Fruit fly (Drosophila melanogaster) whole organism, wandering third instar larva: Measurements from ENCODE around the gene Polr2J.

Source experiments
- Abd-B ChIP-seq: fragments of >200 bp; optimal IDR thresholded peaks from 2 replicates; lab custom pipeline; 2017; ENCODE audit warnings: missing biosample characterization, missing genetic modification characterization
- CG32264 ChIP-seq: fragments of 200-800 bp; sonication (Bioruptor generic); optimal IDR thresholded peaks from 2 replicates; lab custom pipeline; 2016; ENCODE audit warnings: missing biosample characterization, missing genetic modification characterization
- CG9705 ChIP-seq: fragments of 200-800 bp; sonication (Bioruptor generic); optimal IDR thresholded peaks from 2 replicates; lab custom pipeline; 2018; ENCODE audit warnings: missing biosample characterization, mild to moderate bottlenecking, missing genetic modification characterization
- CrebA ChIP-seq: fragments of 200-800 bp; sonication (Bioruptor generic); optimal IDR thresholded peaks from 2 replicates; lab custom pipeline; 2016; ENCODE audit warnings: missing biosample characterization, mild to moderate bottlenecking, missing genetic modification characterization, borderline replicate concordance
- Dfd ChIP-seq: fragments of >200 bp; optimal IDR thresholded peaks from 2 replicates; lab custom pipeline; 2017; ENCODE audit warnings: missing biosample characterization, missing genetic modification characterization
- Dif ChIP-seq: fragments of 200-275, 200-300 bp; sonication (Bioruptor generic); optimal IDR thresholded peaks from 2 replicates; lab custom pipeline; 2018; ENCODE audit warnings: missing biosample characterization, missing genetic modification characterization; ENCODE audit not compliant: partially characterized antibody
- GATAd ChIP-seq: sonication (Bioruptor generic); optimal IDR thresholded peaks from 2 replicates; lab custom pipeline; 2016; ENCODE audit warnings: missing biosample characterization, missing genetic modification characterization
- HLH106 ChIP-seq: fragments of 200-800 bp; optimal IDR thresholded peaks from 3 replicates; lab custom pipeline; 2019; ENCODE audit warnings: missing biosample characterization, mild to moderate bottlenecking, missing genetic modification characterization, moderate library complexity
- Hnf4 ChIP-seq: fragments of 200-800 bp; sonication (Bioruptor generic); optimal IDR thresholded peaks from 2 replicates; lab custom pipeline; 2016; ENCODE audit warnings: missing biosample characterization, mild to moderate bottlenecking, missing genetic modification characterization
- Hr78 ChIP-seq: fragments of >200 bp; optimal IDR thresholded peaks from 2 replicates; lab custom pipeline; 2017; ENCODE audit warnings: missing biosample characterization, missing genetic modification characterization
- Jra ChIP-seq: sonication (Bioruptor generic); optimal IDR thresholded peaks from 2 replicates; lab custom pipeline; 2016; ENCODE audit warnings: missing biosample characterization, missing genetic modification characterization
- Mio ChIP-seq: sonication (Bioruptor generic); optimal IDR thresholded peaks from 2 replicates; lab custom pipeline; 2016; ENCODE audit warnings: missing biosample characterization, missing genetic modification characterization
- Myc ChIP-seq: fragments of >200 bp; optimal IDR thresholded peaks from 2 replicates; lab custom pipeline; 2017
- N ChIP-seq: fragments of >200 bp; optimal IDR thresholded peaks from 2 replicates; lab custom pipeline; 2018; ENCODE audit warnings: missing biosample characterization, missing external identifiers, missing genetic modification characterization
- OdsH ChIP-seq: fragments of 200-800 bp; sonication (Bioruptor generic); optimal IDR thresholded peaks from 2 replicates; lab custom pipeline; 2016; ENCODE audit warnings: missing biosample characterization, mild to moderate bottlenecking, missing genetic modification characterization
- Rel ChIP-seq, 2 experiments: fragments of 200-800 bp; sonication (Bioruptor generic) in 1 of 2; optimal IDR thresholded peaks; 2 replicates in 1 of 2; 3 replicates in 1 of 2; lab custom pipeline; 2016 to 2019; ENCODE audit warnings: mild to moderate bottlenecking in 2 of 2, missing biosample characterization in 2 of 2, missing genetic modification characterization in 2 of 2, moderate library complexity in 1 of 2
- Sp1 ChIP-seq: fragments of 200-800 bp; sonication (Bioruptor generic); optimal IDR thresholded peaks from 3 replicates; lab custom pipeline; 2019; ENCODE audit warnings: missing biosample characterization, mild to moderate bottlenecking, missing genetic modification characterization, moderate library complexity
- br ChIP-seq: fragments of 200-800 bp; sonication (Bioruptor generic); optimal IDR thresholded peaks from 2 replicates; lab custom pipeline; 2016; ENCODE audit warnings: missing biosample characterization, missing genetic modification characterization
- brk ChIP-seq: fragments of 200-800 bp; sonication (Bioruptor generic); optimal IDR thresholded peaks from 2 replicates; lab custom pipeline; 2016; ENCODE audit warnings: missing biosample characterization, mild to moderate bottlenecking, missing genetic modification characterization
- dl ChIP-seq, 2 experiments: fragments of 175-275, 200-275 bp in 1 of 2; fragments of 200-275 bp in 1 of 2; sonication (Bioruptor generic); optimal IDR thresholded peaks; lab custom pipeline; 2018; ENCODE audit warnings: mild to moderate bottlenecking in 2 of 2, missing biosample characterization in 2 of 2, missing genetic modification characterization in 2 of 2, moderate library complexity in 2 of 2; ENCODE audit not compliant: partially characterized antibody in 2 of 2, insufficient read depth in 1 of 2
- dmrt93B ChIP-seq: fragments of 200-800 bp; sonication (Bioruptor generic); optimal IDR thresholded peaks from 2 replicates; lab custom pipeline; 2018; ENCODE audit warnings: missing biosample characterization, mild to moderate bottlenecking, missing genetic modification characterization
- dsf ChIP-seq: sonication (Bioruptor generic); optimal IDR thresholded peaks from 2 replicates; lab custom pipeline; 2016; ENCODE audit warnings: missing biosample characterization, missing genetic modification characterization, borderline replicate concordance
- ey ChIP-seq: fragments of 200-800 bp; sonication (Bioruptor generic); optimal IDR thresholded peaks from 2 replicates; lab custom pipeline; 2016; ENCODE audit warnings: missing biosample characterization, missing genetic modification characterization
- foxo ChIP-seq, 2 experiments: fragments of 200-800 bp; sonication (Bioruptor generic); optimal IDR thresholded peaks; 2 replicates in 1 of 2; 3 replicates in 1 of 2; lab custom pipeline; 2016 to 2017; ENCODE audit warnings: missing biosample characterization in 2 of 2, missing genetic modification characterization in 2 of 2
- fru ChIP-seq: fragments of 200-800 bp; sonication (Bioruptor generic); optimal IDR thresholded peaks from 3 replicates; lab custom pipeline; 2016; ENCODE audit warnings: missing biosample characterization, mild to moderate bottlenecking, missing genetic modification characterization
- h ChIP-seq: fragments of 200-800 bp; sonication (Bioruptor generic); optimal IDR thresholded peaks from 3 replicates; lab custom pipeline; 2016; ENCODE audit warnings: missing biosample characterization, mild to moderate bottlenecking, missing genetic modification characterization
- lola ChIP-seq: fragments of >200 bp; optimal IDR thresholded peaks from 2 replicates; lab custom pipeline; 2017; ENCODE audit warnings: missing biosample characterization, missing genetic modification characterization
- psq ChIP-seq: fragments of 200-800 bp; sonication (Bioruptor generic); optimal IDR thresholded peaks from 3 replicates; lab custom pipeline; 2017; ENCODE audit warnings: missing biosample characterization, mild to moderate bottlenecking, missing genetic modification characterization, moderate library complexity
- rgr ChIP-seq: fragments of 200-800 bp; sonication (Bioruptor generic); optimal IDR thresholded peaks from 3 replicates; lab custom pipeline; 2016; ENCODE audit warnings: missing biosample characterization, mild to moderate bottlenecking, missing genetic modification characterization
- sage ChIP-seq: fragments of 200-800 bp; sonication (Bioruptor generic); optimal IDR thresholded peaks from 2 replicates; lab custom pipeline; 2016; ENCODE audit warnings: missing biosample characterization, mild to moderate bottlenecking, missing genetic modification characterization
- sv ChIP-seq: fragments of 200-800 bp; sonication (Bioruptor generic); optimal IDR thresholded peaks from 3 replicates; lab custom pipeline; 2016; ENCODE audit warnings: missing biosample characterization, missing genetic modification characterization
- usp ChIP-seq: fragments of >200 bp; optimal IDR thresholded peaks from 2 replicates; lab custom pipeline; 2017; ENCODE audit warnings: missing biosample characterization, missing genetic modification characterization
- woc ChIP-seq: sonication (Bioruptor generic); optimal IDR thresholded peaks from 2 replicates; lab custom pipeline; 2016; ENCODE audit warnings: missing biosample characterization, mild to moderate bottlenecking, missing genetic modification characterization

Polr2J gene

DNA sequence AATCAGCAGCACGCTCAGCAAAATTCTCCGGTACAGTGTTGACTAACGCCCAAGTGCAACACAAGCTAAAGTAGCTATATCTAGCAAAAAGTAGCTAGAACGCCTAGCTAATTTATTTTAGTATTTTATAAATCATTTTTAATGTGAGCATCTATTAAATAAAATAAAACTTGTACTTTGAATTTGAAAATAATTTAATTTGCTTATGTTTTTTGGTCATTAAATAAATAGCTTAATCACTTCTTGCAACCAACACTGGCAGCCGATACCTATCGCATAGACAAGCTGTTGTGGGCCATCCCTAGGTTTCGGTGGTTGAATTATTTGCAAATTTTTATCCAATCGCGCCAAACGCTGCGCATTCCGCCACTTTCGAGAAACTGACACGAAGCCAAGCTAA is at the start of gene Polr2J, which contains the start of gene CG15141:
Polr2J (minus strand) TSS at position 49 of the 400 bp plus-strand sequence.
CG15141 (plus strand) TSS at position 284 of the 400 bp plus-strand sequence.
- peak; percentile 66 for TF ChIP-seq dsf (GFP tag; lab: Kevin White, UChicago)
- peak; percentile 83 for TF ChIP-seq h (GFP tag; lab: Kevin White, UChicago)
- peak; percentile 69 for TF ChIP-seq ey (GFP tag; lab: Kevin White, UChicago)
- TF ChIP-seq brk (GFP tag; lab: Kevin White, UChicago) = no peak
- TF ChIP-seq rgr (GFP tag; lab: Kevin White, UChicago) = peak; percentile 84
- peak; percentile 79 for TF ChIP-seq GATAd (GFP tag; lab: Kevin White, UChicago)
- TF ChIP-seq sage (GFP tag; lab: Kevin White, UChicago) = no peak
- TF ChIP-seq Rel (GFP tag; optimal IDR thresholded peaks at IDR 0.05; lab: Kevin White, UChicago) = no peak
- TF ChIP-seq Rel (tag; optimal IDR thresholded peaks at IDR 0.05; lab: Kevin White, UChicago) = peak; percentile 78
- TF ChIP-seq dl (GFP tag; optimal IDR thresholded peaks at IDR 0.05; lab: Kevin White, UChicago; ENCODE audit: insufficient read depth in 1 of 2, partially characterized antibody in 2 of 2) = no peak
- TF ChIP-seq Myc (lab: Kevin White, UChicago) = peak; percentile 89
- peak; percentile 55 for TF ChIP-seq CG32264
- TF ChIP-seq lola = no peak
- peak; percentile 69 for TF ChIP-seq OdsH (GFP tag; lab: Kevin White, UChicago)
- no peak for TF ChIP-seq CrebA (GFP tag; lab: Kevin White, UChicago)
- TF ChIP-seq CG9705 (GFP tag; lab: Kevin White, UChicago) = peak; percentile 68
- no peak for TF ChIP-seq N (GFP tag; lab: Kevin White, UChicago)
- peak; percentile 83 for TF ChIP-seq woc
- TF ChIP-seq sv (GFP tag; lab: Kevin White, UChicago) = peak; percentile 86
- TF ChIP-seq Sp1 = no peak
- peak; percentile 79 for TF ChIP-seq psq
- TF ChIP-seq fru (GFP tag; lab: Kevin White, UChicago) = peak; percentile 85
- TF ChIP-seq Dfd = no peak
- peak; percentile 81 for TF ChIP-seq HLH106 (tag; lab: Kevin White, UChicago)
- no peak for TF ChIP-seq Hr78 (GFP tag; lab: Kevin White, UChicago)
- no peak for TF ChIP-seq usp
- TF ChIP-seq Dif (GFP tag; lab: Kevin White, UChicago) = peak; percentile 6
- TF ChIP-seq dmrt93B (GFP tag; lab: Kevin White, UChicago) = peak; percentile 61
- peak; percentile 83 for TF ChIP-seq Jra
- peak; percentile 81 for TF ChIP-seq Hnf4 (GFP tag; lab: Kevin White, UChicago)
- no peak for TF ChIP-seq Mio (GFP tag; lab: Kevin White, UChicago)
- TF ChIP-seq Abd-B = no peak
- peak in 1 of 2 experiments; percentile 85 for TF ChIP-seq foxo (GFP tag; optimal IDR thresholded peaks at IDR 0.05; lab: Kevin White, UChicago)
- TF ChIP-seq br (GFP tag; lab: Kevin White, UChicago) = peak; percentile 79

DNA sequence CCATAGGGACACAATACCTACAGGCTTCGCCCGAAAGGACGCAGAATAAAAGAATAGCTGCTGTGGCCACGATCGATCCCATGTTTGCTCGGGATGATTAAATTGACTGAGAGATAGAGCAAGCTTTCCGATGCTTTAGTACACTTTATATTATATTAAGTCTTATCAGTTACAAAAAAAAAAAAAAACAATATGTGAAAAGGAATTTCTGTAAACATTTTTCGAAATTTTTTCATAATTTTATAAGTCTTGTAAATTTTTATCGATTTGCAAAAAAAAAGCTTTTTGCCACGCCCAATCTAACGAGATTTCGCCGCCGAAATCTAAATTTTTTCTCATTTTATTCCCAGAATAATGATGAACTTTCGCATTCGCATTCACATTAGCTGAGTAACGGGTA is 47.7 kb upstream of the Polr2J start, which contains the start of gene CG18563:
CG18563 (minus strand) TSS at position 101 of the 400 bp plus-strand sequence.
- TF ChIP-seq Hnf4 (GFP tag; lab: Kevin White, UChicago) (no peak), Dif (GFP tag; lab: Kevin White, UChicago) (no peak), Rel (GFP tag; optimal IDR thresholded peaks at IDR 0.05; lab: Kevin White, UChicago) (no peak), Rel (tag; optimal IDR thresholded peaks at IDR 0.05; lab: Kevin White, UChicago) (no peak), fru (GFP tag; lab: Kevin White, UChicago) (no peak), lola (no peak), dsf (GFP tag; lab: Kevin White, UChicago) (no peak), dmrt93B (GFP tag; lab: Kevin White, UChicago) (no peak), rgr (GFP tag; lab: Kevin White, UChicago) (no peak), CrebA (GFP tag; lab: Kevin White, UChicago) (no peak)

DNA sequence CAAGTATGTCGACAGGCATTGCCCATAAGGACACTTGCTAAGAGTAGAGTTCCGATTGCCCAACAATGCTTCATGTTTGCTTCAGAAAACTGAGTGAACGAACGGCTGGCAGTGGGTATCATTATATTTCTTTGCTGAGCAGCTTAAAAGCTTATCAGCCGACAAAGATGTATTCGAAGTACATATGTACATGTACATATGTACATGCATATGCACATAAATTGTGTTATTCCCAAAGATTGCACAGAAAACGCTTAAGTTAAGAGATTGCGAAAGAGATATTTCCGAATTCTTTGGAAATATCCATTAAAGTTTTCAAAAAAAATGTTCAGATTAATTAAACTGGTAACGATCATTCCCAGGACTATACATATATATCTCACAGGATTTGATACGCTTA is 45.6 kb upstream of the Polr2J start, which contains the start of gene SPH93:
SPH93 (minus strand) TSS at position 101 of the 400 bp plus-strand sequence.
- no peak for TF ChIP-seq Rel (GFP tag; optimal IDR thresholded peaks at IDR 0.05; lab: Kevin White, UChicago)
- peak; percentile 89 for TF ChIP-seq Rel (tag; optimal IDR thresholded peaks at IDR 0.05; lab: Kevin White, UChicago)
- no peak for TF ChIP-seq rgr (GFP tag; lab: Kevin White, UChicago)
- TF ChIP-seq, all 38 proteins: peak for 1
